Worm (Caenorhabditis elegans): ENCODE data around the gene cul-5.

cul-5 gene

DNA sequence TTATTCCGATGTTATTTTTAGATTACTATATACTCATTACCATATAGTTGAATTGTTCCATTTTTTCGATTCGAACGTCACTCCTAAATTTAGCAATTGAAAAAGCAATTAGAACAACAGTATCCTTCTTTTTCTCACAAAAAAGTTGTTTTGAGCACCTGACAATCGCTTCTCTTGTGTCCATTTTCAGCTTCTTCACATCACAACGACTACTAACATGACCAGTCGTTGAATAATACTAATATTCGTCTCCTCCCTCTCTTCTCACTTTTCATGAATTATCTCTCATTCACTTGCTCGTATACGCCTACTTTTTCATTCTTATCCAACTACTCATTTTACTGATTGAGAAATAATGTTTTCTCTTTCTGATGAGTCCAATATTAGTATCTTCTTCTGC, 37.4 kb downstream of the cul-5 start, which contains the start of gene ZK856.14:
Gene ZK856.14 (plus strand): TSS at position 301 of the 400 bp plus-strand sequence.
- TF ChIP-seq unc-62 (GFP tag; optimal IDR thresholded peaks at IDR 0.05): no peak

ce11 chrV:10220605-10221004, 41.3 kb downstream of the cul-5 start, which contains the start of gene C12D8.13:
TSS of gene C12D8.13 (minus strand) at chrV:10220705.
- TF ChIP-seq unc-62 (GFP tag; optimal IDR thresholded peaks at IDR 0.05): no peak

ce11 chrV:10221317-10221716, 42.0 kb downstream of the cul-5 start, which contains the start of the genes fipr-5 and fipr-9:
TSS of gene fipr-5 (minus strand) at chrV:10221417.
TSS of gene fipr-9 (plus strand) at chrV:10221662.
- no peak for TF ChIP-seq unc-62 (GFP tag; optimal IDR thresholded peaks at IDR 0.05)

DNA sequence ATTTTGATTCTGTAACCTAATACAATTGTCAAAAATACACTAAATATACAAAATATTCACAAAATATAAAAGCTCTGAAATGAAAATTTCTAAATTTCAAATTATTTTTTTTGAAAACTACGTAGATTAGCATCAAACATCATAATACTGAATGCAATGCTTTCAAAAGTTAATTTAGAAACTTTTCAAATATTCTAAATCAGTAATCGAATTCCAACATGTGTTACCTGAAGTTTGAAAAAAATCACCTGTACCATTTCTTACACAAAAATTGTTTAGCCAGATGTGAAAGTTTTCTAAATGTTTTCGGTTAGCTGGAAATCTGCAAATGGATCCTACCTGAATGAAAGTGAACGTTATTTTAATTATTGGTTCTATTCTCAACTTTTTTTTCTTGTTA, 42.7 kb downstream of the cul-5 start, which contains the start of gene C12D8.20:
Gene C12D8.20 (plus strand): TSS at position 301 of the 400 bp plus-strand sequence.
- no peak for TF ChIP-seq unc-62 (GFP tag; optimal IDR thresholded peaks at IDR 0.05)

- no peak for TF ChIP-seq unc-62 (GFP tag; optimal IDR thresholded peaks at IDR 0.05)
Measured at ce11 chrV:10224619-10225018, 45.3 kb downstream of the cul-5 start.

- no peak for TF ChIP-seq unc-62 (GFP tag; optimal IDR thresholded peaks at IDR 0.05)
Measured at ce11 chrV:10225610-10226009, 46.3 kb downstream of the cul-5 start, which contains the start of gene daf-36. TSS of gene daf-36 (minus strand) at chrV:10225710.

DNA sequence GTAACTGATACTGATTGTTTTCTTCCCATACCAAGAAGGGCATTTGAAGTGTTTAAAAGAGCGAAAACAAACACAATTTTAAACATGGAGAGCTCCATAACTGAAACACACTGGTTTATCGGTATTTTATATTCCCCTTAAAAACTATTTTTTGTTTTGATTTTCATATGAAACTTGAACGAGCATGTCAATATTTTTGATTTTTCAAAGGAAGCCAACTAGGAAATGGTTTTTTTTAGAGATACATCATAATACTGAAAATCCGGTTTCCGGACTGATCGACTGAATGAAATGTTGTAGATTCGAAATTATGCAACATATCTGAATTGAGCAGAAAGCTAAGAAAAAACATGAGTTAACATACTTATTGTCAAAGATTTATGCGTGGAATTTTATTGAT, 48.0 kb downstream of the cul-5 start, which contains the start of gene ttr-19:
Gene ttr-19 (minus strand): TSS at position 101 of the 400 bp plus-strand sequence.
- TF ChIP-seq unc-62 (GFP tag; optimal IDR thresholded peaks at IDR 0.05): no peak

- no peak for TF ChIP-seq unc-62 (GFP tag; optimal IDR thresholded peaks at IDR 0.05)
Measured at ce11 chrV:10228360-10228759, 49.0 kb downstream of the cul-5 start, which contains the start of gene fipr-4. TSS of gene fipr-4 (minus strand) at chrV:10228460.

DNA sequence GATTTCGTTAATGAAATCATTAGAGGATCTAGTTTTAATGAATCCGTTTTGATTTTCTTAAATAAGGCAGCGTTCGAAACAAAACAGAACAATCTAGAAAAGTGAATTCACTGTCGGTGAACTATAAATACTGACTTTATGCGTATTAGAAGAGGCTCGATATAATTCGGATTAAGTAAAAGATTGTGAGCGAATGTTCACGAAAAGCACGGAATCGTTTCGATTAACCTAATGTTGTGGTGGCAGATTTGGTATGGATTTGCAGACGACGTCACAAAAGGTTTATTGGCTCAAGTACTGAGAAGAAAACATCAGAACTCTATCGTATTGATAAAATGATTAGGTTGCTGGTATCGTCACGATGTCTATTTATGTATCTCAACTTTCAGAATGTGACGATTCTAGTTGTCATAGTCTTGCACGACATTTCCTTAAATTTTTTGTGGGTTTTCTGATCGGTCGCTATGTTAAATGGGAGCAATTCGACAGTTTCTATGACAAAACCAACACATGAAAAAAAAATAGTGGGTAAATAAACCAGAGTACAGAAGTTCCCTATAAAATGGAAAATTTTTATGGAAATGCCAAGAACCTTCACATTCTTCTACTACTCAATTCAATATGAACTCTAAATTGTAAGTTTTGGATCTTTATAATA, 50.0 kb downstream of the cul-5 start, which contains the start of the genes pyt-1 and fipr-7:
Gene pyt-1 (minus strand): TSS at position 101 of the 658 bp plus-strand sequence.
Gene fipr-7 (plus strand): TSS at position 608 of the 658 bp plus-strand sequence.
- no peak for TF ChIP-seq unc-62 (GFP tag; optimal IDR thresholded peaks at IDR 0.05)

DNA sequence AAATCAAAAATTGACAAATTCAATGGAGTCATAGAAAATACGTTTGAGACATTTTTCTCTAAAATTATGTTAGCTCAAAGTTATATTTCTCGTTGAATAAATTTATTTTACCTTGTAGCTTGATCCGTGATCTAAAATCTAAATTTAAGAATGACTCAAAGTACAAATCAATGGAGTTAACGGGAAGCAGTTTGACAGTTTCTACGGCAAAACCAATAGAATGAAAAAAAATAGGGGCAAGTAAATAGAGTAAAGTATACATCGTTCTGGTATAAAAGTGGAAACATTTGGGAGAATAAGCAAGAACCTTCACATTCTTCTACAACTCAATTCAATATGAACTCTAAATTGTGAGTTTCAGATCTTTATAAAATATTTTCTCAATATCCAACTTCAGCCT, 51.6 kb downstream of the cul-5 start, which contains the start of gene fipr-6:
Gene fipr-6 (plus strand): TSS at position 301 of the 400 bp plus-strand sequence.
- TF ChIP-seq unc-62 (GFP tag; optimal IDR thresholded peaks at IDR 0.05): no peak
